Fruit fly (Drosophila melanogaster) whole organism, prepupa: ENCODE results near the gene CG43438.

Experiments
- Blimp-1 ChIP-seq: fragments of 200-800 bp; sonication (Bioruptor generic); optimal IDR thresholded peaks from 3 replicates; lab custom pipeline; 2017; ENCODE audit warnings: missing biosample characterization, missing genetic modification characterization, mild to moderate bottlenecking, moderate library complexity, missing genetic modification reagents
- CG10669 ChIP-seq: fragments of 200-800 bp; sonication (Bioruptor generic); optimal IDR thresholded peaks from 3 replicates; lab custom pipeline; 2018; ENCODE audit warnings: missing biosample characterization, mild to moderate bottlenecking, missing genetic modification characterization, moderate library complexity
- CG15336 ChIP-seq: fragments of 200-800 bp; sonication (Bioruptor generic); IDR thresholded peaks from 2 replicates; pipeline ENCODE4 v1.3.6; 2022; ENCODE audit warnings: missing biosample characterization, missing genetic modification characterization
- CG16779 ChIP-seq: fragments of 200-800 bp; sonication (Bioruptor generic); optimal IDR thresholded peaks from 3 replicates; lab custom pipeline; 2017; ENCODE audit warnings: missing biosample characterization, mild to moderate bottlenecking, missing genetic modification characterization
- CG32006 ChIP-seq: fragments of 200-800 bp; sonication (Bioruptor generic); optimal IDR thresholded peaks from 3 replicates; lab custom pipeline; 2017; ENCODE audit warnings: missing biosample characterization, mild to moderate bottlenecking, missing genetic modification characterization
- CG34406 ChIP-seq: fragments of 200-800 bp; sonication (Bioruptor generic); optimal IDR thresholded peaks from 3 replicates; lab custom pipeline; 2016; ENCODE audit warnings: missing biosample characterization, missing genetic modification characterization
- CG3919 ChIP-seq: fragments of 200-800 bp; sonication (Bioruptor generic); optimal IDR thresholded peaks from 3 replicates; lab custom pipeline; 2016; ENCODE audit warnings: missing biosample characterization, missing genetic modification characterization
- CG4318 ChIP-seq: fragments of 200-800 bp; sonication (Bioruptor generic); optimal IDR thresholded peaks from 3 replicates; lab custom pipeline; 2017; ENCODE audit warnings: missing biosample characterization, mild to moderate bottlenecking, missing genetic modification characterization
- CG6163 ChIP-seq: fragments of 200-800 bp; sonication (Bioruptor generic); IDR thresholded peaks from 3 replicates; pipeline ENCODE4 v1.3.6; 2022; ENCODE audit warnings: missing biosample characterization, missing genetic modification characterization
- CG6276 ChIP-seq: fragments of 200-800 bp; sonication (Bioruptor generic); optimal IDR thresholded peaks from 2 replicates; lab custom pipeline; 2017; ENCODE audit warnings: missing biosample characterization, mild to moderate bottlenecking, missing genetic modification characterization
- CG6792 ChIP-seq: fragments of 200-800 bp; sonication (Bioruptor generic); optimal IDR thresholded peaks from 3 replicates; lab custom pipeline; 2016; ENCODE audit warnings: missing biosample characterization, missing genetic modification characterization
- CG6808 ChIP-seq: fragments of 200-800 bp; sonication (Bioruptor generic); optimal IDR thresholded peaks from 3 replicates; lab custom pipeline; 2017; ENCODE audit warnings: missing biosample characterization, missing genetic modification characterization, mild to moderate bottlenecking, moderate library complexity, missing genetic modification reagents
- CG6854 ChIP-seq: fragments of 200-800 bp; sonication (Bioruptor generic); optimal IDR thresholded peaks from 2 replicates; lab custom pipeline; 2017; ENCODE audit warnings: missing biosample characterization, mild to moderate bottlenecking, missing genetic modification characterization
- CG8119 ChIP-seq: fragments of 200-800 bp; sonication (Bioruptor generic); IDR thresholded peaks from 3 replicates; pipeline ENCODE4 v1.3.6; 2022; ENCODE audit warnings: missing biosample characterization, missing genetic modification characterization
- CG8319 ChIP-seq: fragments of 200-800 bp; sonication (Bioruptor generic); optimal IDR thresholded peaks from 3 replicates; lab custom pipeline; 2016; ENCODE audit warnings: missing biosample characterization, missing genetic modification characterization
- CG8632 ChIP-seq: fragments of 200-800 bp; sonication (Bioruptor generic); optimal IDR thresholded peaks from 3 replicates; lab custom pipeline; 2016; ENCODE audit warnings: missing biosample characterization, missing genetic modification characterization
- Eip78C ChIP-seq: fragments of 200-800 bp; sonication (Bioruptor generic); peaks from one replicate; lab custom pipeline; 2016; ENCODE audit warnings: missing biosample characterization, missing genetic modification characterization
- Eip93F ChIP-seq: fragments of 200-800 bp; sonication (Bioruptor generic); optimal IDR thresholded peaks from 2 replicates; lab custom pipeline; 2016; ENCODE audit warnings: missing biosample characterization, mild to moderate bottlenecking, missing genetic modification characterization
- Ets96B ChIP-seq: fragments of 200-800 bp; optimal IDR thresholded peaks from 2 replicates; lab custom pipeline; 2019; ENCODE audit warnings: missing biosample characterization, mild to moderate bottlenecking, missing genetic modification characterization, moderate library complexity
- Gug ChIP-seq: fragments of 200-800 bp; sonication (Bioruptor generic); IDR thresholded peaks from 2 replicates; pipeline ENCODE4 v1.3.6; 2022; ENCODE audit warnings: missing biosample characterization, missing genetic modification characterization
- Met ChIP-seq: fragments of 200-800 bp; sonication (Bioruptor generic); optimal IDR thresholded peaks from 3 replicates; lab custom pipeline; 2016; ENCODE audit warnings: missing biosample characterization, missing genetic modification characterization
- OdsH ChIP-seq: fragments of 200-800 bp; sonication (Bioruptor generic); optimal IDR thresholded peaks from 3 replicates; lab custom pipeline; 2016; ENCODE audit warnings: missing biosample characterization, missing genetic modification characterization
- dac ChIP-seq: fragments of 200-800 bp; sonication (Bioruptor generic); optimal IDR thresholded peaks from 2 replicates; lab custom pipeline; 2017; ENCODE audit warnings: missing biosample characterization, mild to moderate bottlenecking, missing genetic modification characterization
- eg ChIP-seq: fragments of 200-800 bp; sonication (Bioruptor generic); IDR thresholded peaks from 3 replicates; pipeline ENCODE4 v1.3.6; 2022; ENCODE audit warnings: missing biosample characterization, missing genetic modification characterization
- fd85E ChIP-seq: fragments of 200-800 bp; sonication (Bioruptor generic); optimal IDR thresholded peaks from 3 replicates; lab custom pipeline; 2016; ENCODE audit warnings: missing biosample characterization, missing genetic modification characterization
- fkh ChIP-seq: fragments of 200-800 bp; sonication (Bioruptor generic); optimal IDR thresholded peaks from 3 replicates; lab custom pipeline; 2017; ENCODE audit warnings: missing biosample characterization, mild to moderate bottlenecking, missing genetic modification characterization, moderate library complexity
- lz ChIP-seq: fragments of 200-800 bp; sonication (Bioruptor generic); optimal IDR thresholded peaks from 3 replicates; lab custom pipeline; 2016; ENCODE audit warnings: missing biosample characterization, missing genetic modification characterization
- net ChIP-seq: fragments of 200-800 bp; sonication (Bioruptor generic); optimal IDR thresholded peaks from 3 replicates; lab custom pipeline; 2016; ENCODE audit warnings: missing biosample characterization, missing genetic modification characterization
- pdm3 ChIP-seq: fragments of 200-800 bp; sonication (Bioruptor generic); optimal IDR thresholded peaks from 3 replicates; lab custom pipeline; 2016; ENCODE audit warnings: missing biosample characterization, missing genetic modification characterization
- spab ChIP-seq: fragments of 200-800 bp; sonication (Bioruptor generic); optimal IDR thresholded peaks from 2 replicates; lab custom pipeline; 2017; ENCODE audit warnings: missing biosample characterization, mild to moderate bottlenecking, missing genetic modification characterization, missing genetic modification reagents
- ss ChIP-seq, 2 experiments: fragments of 200-800 bp; sonication (Bioruptor generic); optimal IDR thresholded peaks; 2 replicates in 1 of 2; 3 replicates in 1 of 2; lab custom pipeline; 2017 to 2018; ENCODE audit warnings: mild to moderate bottlenecking in 2 of 2, missing biosample characterization in 2 of 2, missing genetic modification characterization in 2 of 2, moderate library complexity in 1 of 2
- vri ChIP-seq: fragments of 200-800 bp; sonication (Bioruptor generic); optimal IDR thresholded peaks from 3 replicates; lab custom pipeline; 2016; ENCODE audit warnings: missing biosample characterization, mild to moderate bottlenecking, missing genetic modification characterization

Gene CG43438

DNA sequence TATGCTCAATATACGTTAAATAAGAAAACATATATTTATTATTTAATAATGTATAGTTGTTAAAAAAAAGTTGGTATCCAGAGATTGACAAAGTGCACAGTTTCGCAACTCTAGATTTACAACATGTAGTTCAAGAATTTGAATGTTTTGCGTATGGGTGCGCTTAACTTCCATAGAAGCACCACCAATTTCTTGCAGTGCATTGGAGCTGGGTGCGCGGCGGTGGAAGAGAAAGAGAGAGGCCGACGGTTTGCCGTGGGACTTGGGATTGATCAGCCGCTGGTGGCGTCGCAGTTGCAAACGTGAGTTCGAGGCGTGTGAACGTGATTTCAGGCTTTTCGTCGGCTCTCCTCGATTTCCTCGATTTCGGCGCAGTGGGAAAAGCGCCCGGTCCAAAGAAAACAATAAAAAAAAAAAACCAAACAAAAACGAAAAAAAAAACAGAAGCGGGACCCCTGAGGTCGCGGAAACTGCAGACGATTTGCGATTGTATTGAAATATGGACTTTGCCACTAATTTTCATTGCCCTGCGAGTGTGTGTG lies 34.4 kb upstream of the CG43438 start, which contains the start of gene spz4 (continued):
- TF ChIP-seq CG6808 (GFP tag; lab: Kevin White, UChicago) (no peak), CG6163 (no peak), CG16779 (tag; lab: Kevin White, UChicago) (no peak), fd85E (no peak), CG4318 (peak; percentile 20), vri (GFP tag; lab: Kevin White, UChicago) (no peak), fkh (GFP tag; lab: Kevin White, UChicago) (no peak), CG8319 (GFP tag; lab: Kevin White, UChicago) (no peak), CG3919 (GFP tag; lab: Kevin White, UChicago) (peak; percentile 9), CG6854 (GFP tag; lab: Kevin White, UChicago) (no peak), Eip93F (no peak), eg (GFP tag; lab: Robert Waterston, UW) (peak; percentile 65), spab (no peak), Met (GFP tag; lab: Kevin White, UChicago) (no peak), CG6792 (GFP tag; lab: Kevin White, UChicago) (peak; percentile 15)

DNA sequence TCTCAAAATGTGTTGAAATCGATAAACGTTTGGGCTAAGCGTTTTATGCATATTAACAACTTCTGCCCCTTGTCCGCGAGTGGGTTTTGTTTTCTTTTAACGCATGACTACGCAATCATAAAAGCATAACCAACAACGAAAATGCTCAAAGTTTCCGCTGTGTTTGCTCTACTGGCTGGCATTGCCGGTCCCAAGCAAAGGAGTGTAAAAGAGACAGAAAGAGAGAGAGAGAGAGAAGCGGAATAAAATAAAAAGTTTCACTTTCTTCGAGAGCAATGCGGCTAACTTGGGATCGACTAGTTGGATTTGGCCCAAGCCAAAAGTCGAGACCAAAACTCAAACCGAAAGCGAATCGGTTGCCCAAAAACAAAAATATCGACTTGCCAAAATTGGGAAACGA lies 33.2 kb upstream of the CG43438 start:
- TF ChIP-seq Blimp-1, result peak; percentile 48
- TF ChIP-seq Eip78C (GFP tag; lab: Kevin White, UChicago), result no peak

DNA sequence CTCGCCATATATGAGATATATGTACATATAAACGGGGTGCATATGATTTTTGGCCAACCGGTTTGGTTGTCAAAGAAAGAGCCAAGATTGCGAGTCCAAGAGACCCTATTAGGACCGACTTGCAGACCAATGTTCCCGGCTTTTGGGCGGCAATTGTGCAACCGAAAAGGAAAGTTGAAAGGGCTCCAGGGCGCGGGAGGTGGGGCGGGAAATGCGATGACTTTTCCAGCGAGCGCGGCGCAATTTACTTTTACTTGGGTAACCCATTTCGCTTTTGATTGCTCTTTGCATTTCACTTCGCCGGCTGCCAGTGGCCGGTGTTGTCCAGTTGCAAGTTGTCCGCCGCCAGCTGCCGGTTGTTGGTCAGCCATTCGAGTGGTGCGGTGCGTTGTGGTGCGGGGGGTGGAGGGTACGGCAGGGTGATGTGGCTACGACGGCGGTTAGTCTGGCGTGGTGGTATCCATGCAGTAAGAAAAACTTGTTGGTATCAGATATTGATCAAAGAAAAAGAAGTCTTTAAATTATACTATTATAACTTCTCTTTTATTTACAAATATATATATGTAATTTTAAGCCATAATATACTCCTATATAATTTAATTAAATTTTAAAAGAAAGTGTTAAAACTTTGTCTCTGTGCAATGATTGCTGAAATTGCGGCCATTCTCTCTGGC lies 30.9 kb upstream of the CG43438 start:
- TF ChIP-seq CG8632 (GFP tag; lab: Kevin White, UChicago) (peak; percentile 34), pdm3 (GFP tag; lab: Kevin White, UChicago) (no peak), lz (GFP tag; lab: Kevin White, UChicago) (no peak), eg (GFP tag; lab: Robert Waterston, UW) (peak; percentile 80), Gug (peak; percentile 25; the same call in 1 of the 2 replicates), CG3919 (GFP tag; lab: Kevin White, UChicago) (no peak), dac (GFP tag; lab: Kevin White, UChicago) (peak; percentile 19), CG32006 (GFP tag; lab: Kevin White, UChicago) (peak; percentile 82), Eip93F (no peak), Blimp-1 (peak; percentile 98), CG8119 (peak; percentile 85), OdsH (GFP tag; lab: Kevin White, UChicago) (no peak), net (peak; percentile 53), Ets96B (tag; lab: Kevin White, UChicago) (no peak), CG6792 (GFP tag; lab: Kevin White, UChicago) (peak; percentile 26), CG6163 (peak; percentile 63; the same call in 2 of the 3 replicates), CG4318 (peak; percentile 51), CG15336 (GFP tag; lab: Robert Waterston, UW) (peak; percentile 85), CG34406 (GFP tag; lab: Kevin White, UChicago) (peak; percentile 32)

DNA sequence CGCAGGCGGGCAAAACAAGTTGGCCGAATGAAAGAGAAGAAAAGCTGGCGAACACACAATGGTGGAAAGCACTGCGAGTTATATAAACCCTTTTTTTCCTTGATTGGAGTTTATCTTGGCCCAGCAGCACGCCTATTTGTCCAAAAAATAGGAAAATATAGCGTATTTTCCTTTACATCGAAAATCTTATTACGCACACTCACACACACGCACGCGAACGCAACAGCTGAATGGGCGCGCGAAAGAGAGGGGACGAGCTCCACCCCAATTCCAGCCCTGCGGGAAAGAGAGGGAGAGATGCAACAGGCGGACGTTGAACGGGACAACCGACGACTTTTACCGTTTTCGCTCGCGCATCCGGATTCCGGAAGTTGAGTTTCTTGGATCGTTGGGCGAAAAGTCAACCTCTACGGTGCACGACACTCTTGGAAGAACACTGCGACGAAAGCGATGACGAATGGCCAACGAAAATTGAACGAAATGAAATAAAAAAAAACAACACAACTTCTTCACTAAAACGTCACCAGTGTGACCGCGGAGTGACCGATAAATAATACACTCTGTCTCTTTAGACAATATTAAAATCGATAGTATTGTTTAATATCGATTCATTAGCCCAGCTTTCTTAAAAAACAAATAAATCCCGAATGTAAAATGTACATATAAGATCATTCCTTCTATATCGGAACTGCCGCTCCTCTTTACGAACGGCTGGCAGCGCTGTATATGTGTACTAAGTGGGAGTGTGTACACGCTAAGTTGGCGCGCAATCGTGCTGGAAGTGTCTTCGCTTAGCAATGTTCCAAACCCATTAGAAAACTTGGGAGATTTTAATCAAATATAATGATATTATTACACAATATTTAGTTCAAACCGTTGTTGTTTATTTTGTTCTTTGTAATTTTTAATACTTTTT lies 19.2 kb upstream of the CG43438 start, which contains the start of the genes Dlg5 and CG4970:
Gene Dlg5 (minus strand): TSS at position 556 of the 916 bp plus-strand sequence.
Gene CG4970 (plus strand): TSS at position 866 of the 916 bp plus-strand sequence.
- peak; percentile 80 for TF ChIP-seq CG6854 (GFP tag; lab: Kevin White, UChicago)
- peak; percentile 64 for TF ChIP-seq CG16779 (tag; lab: Kevin White, UChicago)
- TF ChIP-seq eg (GFP tag; lab: Robert Waterston, UW), result peak; percentile 35; the same call in 1 of the 3 replicates
- peak; percentile 2 for TF ChIP-seq vri (GFP tag; lab: Kevin White, UChicago)
- peak; percentile 26; the same call in 1 of the 2 replicates for TF ChIP-seq CG15336 (GFP tag; lab: Robert Waterston, UW)
- TF ChIP-seq ss (GFP tag; optimal IDR thresholded peaks at IDR 0.05; lab: Kevin White, UChicago), result peak in 1 of 2 experiments; percentile 0
- peak; percentile 19 for TF ChIP-seq CG34406 (GFP tag; lab: Kevin White, UChicago)
- no peak for TF ChIP-seq CG6163
- TF ChIP-seq CG10669 (GFP tag; lab: Kevin White, UChicago), result no peak
- no peak for TF ChIP-seq CG6276
- 0 out of 3 replicates have a peak, but pooled peaks have one; percentile 16 for TF ChIP-seq CG8119
- TF ChIP-seq Eip78C (GFP tag; lab: Kevin White, UChicago), result peak; percentile 66
